Worm (Caenorhabditis elegans): ENCODE data around the gene F55G1.15.

Gene F55G1.15

ce11 chrIV:7512617-7513233 lies 11.5 kb upstream of the F55G1.15 start, which contains the start of the genes plc-4 and R05G6.4 (continued):
- no peak for TF ChIP-seq tbx-2 (tag; optimal IDR thresholded peaks at IDR 0.05)
- TF ChIP-seq lin-39 (tag; optimal IDR thresholded peaks at IDR 0.05): peak; percentile 6
- no peak for TF ChIP-seq fos-1 (tag; optimal IDR thresholded peaks at IDR 0.05)
- no peak for TF ChIP-seq skn-1 (tag; optimal IDR thresholded peaks at IDR 0.05)
- no peak for TF ChIP-seq nhr-76 (tag; optimal IDR thresholded peaks at IDR 0.05)
- no peak for TF ChIP-seq egl-27 (tag; optimal IDR thresholded peaks at IDR 0.05)
- no peak for TF ChIP-seq jun-1 (tag; optimal IDR thresholded peaks at IDR 0.05)
- TF ChIP-seq ZK546.5 (tag; optimal IDR thresholded peaks at IDR 0.05): no peak
- TF ChIP-seq nhr-11 (tag; optimal IDR thresholded peaks at IDR 0.05): no peak
- TF ChIP-seq unc-62 (GFP tag; optimal IDR thresholded peaks at IDR 0.05): no peak
- no peak for TF ChIP-seq fkh-10 (GFP tag; optimal IDR thresholded peaks at IDR 0.05)

ce11 chrIV:7510829-7511228 lies 9.6 kb upstream of the F55G1.15 start:
- TF ChIP-seq nfya-1 (tag; optimal IDR thresholded peaks at IDR 0.05; ENCODE audit: insufficient read depth): peak; percentile 96
- TF ChIP-seq lin-15B (tag; optimal IDR thresholded peaks at IDR 0.05): peak; percentile 18
- TF ChIP-seq zag-1 (tag; optimal IDR thresholded peaks at IDR 0.05): no peak

- TF ChIP-seq pha-4 (tag; optimal IDR thresholded peaks at IDR 0.05): peak; percentile 61
- TF ChIP-seq ztf-11 (tag; optimal IDR thresholded peaks at IDR 0.05): no peak
These were observed 7.6 kb upstream of the F55G1.15 start for ce11 chrIV:7508850-7509249.

ce11 chrIV:7507841-7508509 lies 6.7 kb upstream of the F55G1.15 start, which contains the start of the genes vdac-1 and R05G6.5:
Gene vdac-1 (minus strand): TSS chrIV:7507891.
Gene R05G6.5 (plus strand): TSS chrIV:7508367.
- no peak for TF ChIP-seq nhr-77 (tag; optimal IDR thresholded peaks at IDR 0.05)
- peak; percentile 39 for TF ChIP-seq hmg-11 (tag; optimal IDR thresholded peaks at IDR 0.05)
- no peak for TF ChIP-seq unc-39 (tag; optimal IDR thresholded peaks at IDR 0.05)
- no peak for TF ChIP-seq eor-1 (tag; optimal IDR thresholded peaks at IDR 0.05)
- peak; percentile 75 for TF ChIP-seq R02D3.7 (tag; optimal IDR thresholded peaks at IDR 0.05)
- no peak for TF ChIP-seq ZK546.5 (tag; optimal IDR thresholded peaks at IDR 0.05)
- TF ChIP-seq ceh-82 (tag; optimal IDR thresholded peaks at IDR 0.05): no peak
- TF ChIP-seq nhr-11 (tag; optimal IDR thresholded peaks at IDR 0.05): no peak
- peak; percentile 84 for TF ChIP-seq nhr-25 (tag; optimal IDR thresholded peaks at IDR 0.05)
- no peak for TF ChIP-seq ztf-11 (tag; optimal IDR thresholded peaks at IDR 0.05)
- TF ChIP-seq fos-1 (tag; optimal IDR thresholded peaks at IDR 0.05): no peak
- TF ChIP-seq ztf-4 (tag; optimal IDR thresholded peaks at IDR 0.05): no peak
- peak; percentile 71 for TF ChIP-seq egl-5 (tag; optimal IDR thresholded peaks at IDR 0.05)
- peak in 1 of 3 experiments; percentile 9 for TF ChIP-seq elt-3 (tag; optimal IDR thresholded peaks at IDR 0.05)
- peak; percentile 83 for TF ChIP-seq nhr-23 (tag; optimal IDR thresholded peaks at IDR 0.05)
- TF ChIP-seq skn-1 (tag; optimal IDR thresholded peaks at IDR 0.05): no peak
- TF ChIP-seq unc-62 (GFP tag; optimal IDR thresholded peaks at IDR 0.05): peak; percentile 18
- no peak for TF ChIP-seq egl-27 (tag; optimal IDR thresholded peaks at IDR 0.05)
- TF ChIP-seq elt-2 (tag; optimal IDR thresholded peaks at IDR 0.05): peak; percentile 87
- TF ChIP-seq nhr-12 (tag; optimal IDR thresholded peaks at IDR 0.05): no peak
- no peak for TF ChIP-seq ceh-9 (tag; optimal IDR thresholded peaks at IDR 0.05)
- no peak for TF ChIP-seq fkh-2 (tag; optimal IDR thresholded peaks at IDR 0.05)
- TF ChIP-seq ama-1 (optimal IDR thresholded peaks at IDR 0.05): no peak
- TF ChIP-seq nhr-237 (tag; optimal IDR thresholded peaks at IDR 0.05): no peak
- peak; percentile 42 for TF ChIP-seq ceh-28 (tag; optimal IDR thresholded peaks at IDR 0.05)
- peak; percentile 56 for TF ChIP-seq nhr-76 (tag; optimal IDR thresholded peaks at IDR 0.05)
- TF ChIP-seq nhr-28 (tag; optimal IDR thresholded peaks at IDR 0.05): no peak
- TF ChIP-seq tbx-2 (tag; optimal IDR thresholded peaks at IDR 0.05): no peak
- TF ChIP-seq lin-15B (tag; optimal IDR thresholded peaks at IDR 0.05): peak; percentile 90
- peak; percentile 77 for TF ChIP-seq nhr-43 (tag; optimal IDR thresholded peaks at IDR 0.05; ENCODE audit: poor library complexity, severe bottlenecking)
- no peak for TF ChIP-seq mdl-1 (tag; optimal IDR thresholded peaks at IDR 0.05)
- peak; percentile 81 for TF ChIP-seq jun-1 (tag; optimal IDR thresholded peaks at IDR 0.05)
- TF ChIP-seq elt-1 (tag; optimal IDR thresholded peaks at IDR 0.05): peak; percentile 9
- TF ChIP-seq lin-39 (tag; optimal IDR thresholded peaks at IDR 0.05): peak; percentile 76
- TF ChIP-seq fkh-10 (GFP tag; optimal IDR thresholded peaks at IDR 0.05): no peak
- TF ChIP-seq nfya-1 (tag; optimal IDR thresholded peaks at IDR 0.05; ENCODE audit: insufficient read depth): peak; percentile 92
- no peak for TF ChIP-seq mml-1 (tag; optimal IDR thresholded peaks at IDR 0.05)
- TF ChIP-seq pha-4 (tag; optimal IDR thresholded peaks at IDR 0.05): peak; percentile 86
- no peak for TF ChIP-seq zag-1 (tag; optimal IDR thresholded peaks at IDR 0.05)
- TF ChIP-seq lsy-12 (tag; optimal IDR thresholded peaks at IDR 0.05): peak; percentile 66
- TF ChIP-seq aly-2 (tag; optimal IDR thresholded peaks at IDR 0.05): no peak
- no peak for TF ChIP-seq nhr-67 (tag; optimal IDR thresholded peaks at IDR 0.05)
- peak; percentile 73 for TF ChIP-seq snpc-4 (tag; optimal IDR thresholded peaks at IDR 0.05)
- TF ChIP-seq ceh-16 (tag; optimal IDR thresholded peaks at IDR 0.05): no peak

Data from whole organism, L3 larva.